Fruit fly (Drosophila melanogaster) whole organism, embryonic: ENCODE measurements around the gene PEK.
A peak's percentile ranks its signal among the peaks of the same experiment; 100 is the strongest.

ENCODE experiments used
- ATbp ChIP-seq: fragments of 200-800 bp; sonication (Bioruptor generic); optimal IDR thresholded peaks from 2 replicates; lab custom pipeline; 2017; ENCODE audit warnings: missing biosample characterization, mild to moderate bottlenecking, missing genetic modification characterization, missing genetic modification reagents
- CG10321 ChIP-seq: fragments of 200-800 bp; sonication (Bioruptor generic); IDR thresholded peaks from 2 replicates; pipeline ENCODE4 v1.3.6; 2022; ENCODE audit warnings: missing biosample characterization, missing genetic modification characterization
- CG10543 ChIP-seq: fragments of 200-800 bp; sonication (Bioruptor generic); optimal IDR thresholded peaks from 3 replicates; lab custom pipeline; 2017; ENCODE audit warnings: missing biosample characterization, mild to moderate bottlenecking, missing genetic modification characterization, moderate library complexity
- CG12236 ChIP-seq: fragments of 200-800 bp; sonication (Bioruptor generic); optimal IDR thresholded peaks from 2 replicates; lab custom pipeline; 2016; ENCODE audit warnings: missing biosample characterization, missing genetic modification characterization
- CG12299 ChIP-seq: fragments of 200-800 bp; sonication (Bioruptor generic); optimal IDR thresholded peaks from 2 replicates; lab custom pipeline; 2018; ENCODE audit warnings: missing biosample characterization, mild to moderate bottlenecking, missing genetic modification characterization
- CG12942 ChIP-seq: fragments of 200-800 bp; sonication (Bioruptor generic); optimal IDR thresholded peaks from 3 replicates; lab custom pipeline; 2016; ENCODE audit warnings: missing biosample characterization, missing genetic modification characterization
- CG13624 ChIP-seq: fragments of 200-800 bp; sonication (Bioruptor generic); optimal IDR thresholded peaks from 2 replicates; lab custom pipeline; 2016; ENCODE audit warnings: missing biosample characterization, missing genetic modification characterization
- CG14441 ChIP-seq: fragments of 200-800 bp; sonication (Bioruptor generic); IDR thresholded peaks from 2 replicates; pipeline ENCODE4 v1.3.6; 2022; ENCODE audit warnings: missing biosample characterization, missing genetic modification characterization
- CG18262 ChIP-seq: fragments of 200-800 bp; optimal IDR thresholded peaks from 3 replicates; lab custom pipeline; 2019; ENCODE audit warnings: missing biosample characterization, mild to moderate bottlenecking, missing genetic modification characterization, moderate library complexity
- CG31365 ChIP-seq: fragments of 200-800 bp; sonication (Bioruptor generic); optimal IDR thresholded peaks from 2 replicates; lab custom pipeline; 2018; ENCODE audit warnings: missing biosample characterization, mild to moderate bottlenecking, missing genetic modification characterization
- CG4617 ChIP-seq: fragments of 200-800 bp; sonication (Bioruptor generic); optimal IDR thresholded peaks from 3 replicates; lab custom pipeline; 2016; ENCODE audit warnings: missing biosample characterization, missing genetic modification characterization, borderline replicate concordance
- CG4730 ChIP-seq: fragments of 200-800 bp; sonication (Bioruptor generic); IDR thresholded peaks from 2 replicates; pipeline ENCODE4 v1.3.6; 2022; ENCODE audit warnings: missing biosample characterization, missing genetic modification characterization
- CG6683 ChIP-seq: fragments of 200-800 bp; sonication (Bioruptor generic); optimal IDR thresholded peaks from 2 replicates; lab custom pipeline; 2017; ENCODE audit warnings: missing biosample characterization, mild to moderate bottlenecking, missing genetic modification characterization, missing genetic modification reagents
- CG8924 ChIP-seq: fragments of 200-800 bp; optimal IDR thresholded peaks from 3 replicates; lab custom pipeline; 2019; ENCODE audit warnings: missing biosample characterization, mild to moderate bottlenecking, missing genetic modification characterization, moderate library complexity
- CG9817 ChIP-seq: fragments of 200-800 bp; sonication (Bioruptor generic); optimal IDR thresholded peaks from 2 replicates; lab custom pipeline; 2018; ENCODE audit warnings: missing biosample characterization, mild to moderate bottlenecking, missing genetic modification characterization, moderate library complexity
- Dip2 ChIP-seq: fragments of 200-800 bp; sonication (Bioruptor generic); IDR thresholded peaks from 2 replicates; pipeline ENCODE4 v1.3.6; 2022; ENCODE audit warnings: missing biosample characterization, missing genetic modification characterization
- E2f1 ChIP-seq: fragments of 200-800 bp; sonication (Bioruptor generic); IDR thresholded peaks from 2 replicates; pipeline ENCODE4 v1.3.6; 2022; ENCODE audit warnings: missing biosample characterization, missing genetic modification characterization
- Kr ChIP-seq: fragments of 200-800 bp; sonication (Bioruptor generic); optimal IDR thresholded peaks from 2 replicates; lab custom pipeline; 2017; ENCODE audit warnings: missing biosample characterization, mild to moderate bottlenecking, missing genetic modification characterization
- Lpt ChIP-seq: fragments of >200 bp; optimal IDR thresholded peaks from 2 replicates; lab custom pipeline; 2018; ENCODE audit warnings: missing biosample characterization, missing genetic modification characterization
- NK7.1 ChIP-seq: fragments of 200-800 bp; sonication (Bioruptor generic); optimal IDR thresholded peaks from 3 replicates; lab custom pipeline; 2016; ENCODE audit warnings: missing biosample characterization, missing genetic modification characterization
- Spps ChIP-seq: fragments of 200-800 bp; sonication (Bioruptor generic); optimal IDR thresholded peaks from 2 replicates; lab custom pipeline; 2018; ENCODE audit warnings: missing biosample characterization, mild to moderate bottlenecking, missing genetic modification characterization
- Sry-δ ChIP-seq: fragments of 200-800 bp; sonication (Bioruptor generic); optimal IDR thresholded peaks from 2 replicates; lab custom pipeline; 2016; ENCODE audit warnings: missing biosample characterization, missing genetic modification characterization
- ap ChIP-seq: fragments of 200-800 bp; sonication (Bioruptor generic); IDR thresholded peaks from 2 replicates; pipeline ENCODE4 v1.3.6; 2022; ENCODE audit warnings: missing biosample characterization, missing genetic modification characterization
- bcd ChIP-seq: fragments of 200-800 bp; sonication (Bioruptor generic); optimal IDR thresholded peaks from 2 replicates; lab custom pipeline; 2017; ENCODE audit warnings: missing biosample characterization, mild to moderate bottlenecking, missing genetic modification characterization
- br ChIP-seq: fragments of >200 bp; optimal IDR thresholded peaks from 2 replicates; lab custom pipeline; 2017
- bsh ChIP-seq, 2 experiments: fragments of 200-800 bp; sonication (Bioruptor generic); optimal IDR thresholded peaks; 2 replicates each; lab custom pipeline; 2017 to 2018; ENCODE audit warnings: mild to moderate bottlenecking in 2 of 2, missing biosample characterization in 2 of 2, missing genetic modification characterization in 2 of 2, moderate library complexity in 1 of 2
- cas ChIP-seq: fragments of 200-800 bp; sonication (Bioruptor generic); IDR thresholded peaks from 2 replicates; pipeline ENCODE4 v1.3.6; 2022; ENCODE audit warnings: missing biosample characterization, missing genetic modification characterization
- dimm ChIP-seq: fragments of 200-800 bp; sonication (Bioruptor generic); IDR thresholded peaks from 2 replicates; pipeline ENCODE4 v1.3.6; 2022; ENCODE audit warnings: missing biosample characterization, missing genetic modification characterization
- emc ChIP-seq: fragments of 200-800 bp; sonication (Bioruptor generic); optimal IDR thresholded peaks from 2 replicates; lab custom pipeline; 2016; ENCODE audit warnings: missing biosample characterization, missing genetic modification characterization
- en ChIP-seq: fragments of 200-800 bp; sonication (Bioruptor generic); optimal IDR thresholded peaks from 2 replicates; lab custom pipeline; 2016; ENCODE audit warnings: missing biosample characterization, missing genetic modification characterization
- exex ChIP-seq: fragments of 200-800 bp; sonication (Bioruptor generic); optimal IDR thresholded peaks from 4 replicates; lab custom pipeline; 2018; ENCODE audit warnings: missing biosample characterization, mild to moderate bottlenecking, missing genetic modification characterization, moderate library complexity
- eyg ChIP-seq: fragments of 200-800 bp; sonication (Bioruptor generic); optimal IDR thresholded peaks from 3 replicates; lab custom pipeline; 2016; ENCODE audit warnings: missing biosample characterization, missing genetic modification characterization
- ftz-f1 ChIP-seq: fragments of 200-800 bp; sonication (Bioruptor generic); optimal IDR thresholded peaks from 2 replicates; lab custom pipeline; 2016; ENCODE audit warnings: missing biosample characterization, missing genetic modification characterization
- gce ChIP-seq: fragments of 200-800 bp; sonication (Bioruptor generic); IDR thresholded peaks from 3 replicates; pipeline ENCODE4 v1.3.6; 2022; ENCODE audit warnings: missing biosample characterization, missing genetic modification characterization
- lab ChIP-seq: fragments of 200-800 bp; sonication (Bioruptor generic); optimal IDR thresholded peaks from 3 replicates; lab custom pipeline; 2017; ENCODE audit warnings: missing biosample characterization, missing genetic modification characterization, mild to moderate bottlenecking, moderate library complexity, missing genetic modification reagents
- pan ChIP-seq, 4 experiments: fragments of >200 bp in 3 of 4; fragments of 200-800 bp in 1 of 4; sonication (Bioruptor generic) in 1 of 4; optimal IDR thresholded peaks in 3 of 4; IDR thresholded peaks in 1 of 4; 2 replicates each; pipeline versions ENCODE4 v1.3.6 to Lab custom; 2017 to 2022; ENCODE audit warnings: missing biosample characterization in 2 of 4, missing genetic modification characterization in 2 of 4, mixed read lengths in 1 of 4
- peb ChIP-seq: fragments of 200-800 bp; sonication (Bioruptor generic); IDR thresholded peaks from 2 replicates; pipeline ENCODE4 v1.3.6; 2022; ENCODE audit warnings: missing biosample characterization, missing genetic modification characterization
- pfk ChIP-seq: fragments of 200-800 bp; sonication (Bioruptor generic); optimal IDR thresholded peaks from 2 replicates; lab custom pipeline; 2018; ENCODE audit warnings: missing biosample characterization, mild to moderate bottlenecking, missing genetic modification characterization, moderate library complexity
- psq ChIP-seq: fragments of 200-800 bp; sonication (Bioruptor generic); optimal IDR thresholded peaks from 2 replicates; lab custom pipeline; 2017; ENCODE audit warnings: missing biosample characterization, missing genetic modification characterization
- ranshi ChIP-seq: fragments of 200-800 bp; sonication (Bioruptor generic); IDR thresholded peaks from 2 replicates; pipeline ENCODE4 v1.3.6; 2022; ENCODE audit warnings: missing biosample characterization, missing genetic modification characterization
- row ChIP-seq: fragments of 200-800 bp; sonication (Bioruptor generic); IDR thresholded peaks from 3 replicates; pipeline ENCODE4 v1.3.6; 2022; ENCODE audit warnings: missing biosample characterization, missing genetic modification characterization
- run ChIP-seq: fragments of 200-800 bp; sonication (Bioruptor generic); optimal IDR thresholded peaks from 3 replicates; lab custom pipeline; 2018; ENCODE audit warnings: missing biosample characterization, mild to moderate bottlenecking, missing genetic modification characterization
- salm ChIP-seq: fragments of 200-800 bp; sonication (Bioruptor generic); optimal IDR thresholded peaks from 2 replicates; lab custom pipeline; 2018; ENCODE audit warnings: missing biosample characterization, mild to moderate bottlenecking, missing genetic modification characterization
- stc ChIP-seq: fragments of 200-800 bp; sonication (Bioruptor generic); IDR thresholded peaks from 2 replicates; pipeline ENCODE4 v1.3.6; 2022; ENCODE audit warnings: missing biosample characterization, missing genetic modification characterization
- tio ChIP-seq: fragments of 200-800 bp; sonication (Bioruptor generic); optimal IDR thresholded peaks from 2 replicates; lab custom pipeline; 2017; ENCODE audit warnings: missing biosample characterization, missing genetic modification characterization, inconsistent platforms
- tll ChIP-seq, 2 experiments: fragments of 200-800 bp in 1 of 2; fragments of >200 bp in 1 of 2; sonication (Bioruptor generic) in 1 of 2; optimal IDR thresholded peaks; 2 replicates each; lab custom pipeline; 2017 to 2019; ENCODE audit warnings: missing biosample characterization in 2 of 2, missing genetic modification characterization in 2 of 2, mild to moderate bottlenecking in 1 of 2, moderate library complexity in 1 of 2
- ttk ChIP-seq: fragments of 200-800 bp; sonication (Bioruptor generic); IDR thresholded peaks from 2 replicates; pipeline ENCODE4 v2.1.2; 2022; ENCODE audit warnings: missing biosample characterization, missing genetic modification characterization
- vfl ChIP-seq: fragments of 200-800 bp; sonication (Bioruptor generic); optimal IDR thresholded peaks from 2 replicates; lab custom pipeline; 2016; ENCODE audit warnings: missing biosample characterization, missing genetic modification characterization
- yki ChIP-seq: fragments of >200 bp; optimal IDR thresholded peaks from 3 replicates; lab custom pipeline; 2018
- zen ChIP-seq: fragments of 200-800 bp; sonication (Bioruptor generic); optimal IDR thresholded peaks from 3 replicates; lab custom pipeline; 2018; ENCODE audit warnings: missing biosample characterization, mild to moderate bottlenecking, missing genetic modification characterization, moderate library complexity
- zf30C ChIP-seq: fragments of 200-800 bp; sonication (Bioruptor generic); optimal IDR thresholded peaks from 3 replicates; lab custom pipeline; 2018; ENCODE audit warnings: missing biosample characterization, mild to moderate bottlenecking, missing genetic modification characterization
- zfh2 ChIP-seq: fragments of 200-800 bp; sonication (Bioruptor generic); optimal IDR thresholded peaks from 2 replicates; lab custom pipeline; 2016; ENCODE audit warnings: missing biosample characterization, missing genetic modification characterization

The PEK gene

DNA sequence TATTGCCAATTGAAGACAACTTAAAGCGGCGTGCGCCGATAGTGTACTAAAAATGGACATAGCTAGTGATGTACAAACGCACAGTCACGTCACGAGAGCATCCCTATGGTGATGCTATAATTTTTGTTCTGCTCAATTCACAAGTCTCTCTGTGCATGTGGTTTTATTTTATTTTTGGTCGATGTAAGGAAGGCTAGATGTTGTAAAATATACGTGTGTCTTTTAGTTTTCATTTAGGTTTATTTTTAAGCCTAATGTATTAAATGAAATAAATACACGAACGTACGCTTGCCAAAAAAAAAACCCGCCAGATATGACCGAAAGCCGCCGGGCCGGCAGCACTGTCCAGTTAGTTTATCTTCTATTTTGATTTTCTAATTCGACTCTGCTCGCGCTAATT, 10.0 kb upstream of the PEK start, which contains the start of the genes CG45100, HDAC3 and Hcs (continued):
- no peak for TF ChIP-seq pfk (GFP tag; lab: Kevin White, UChicago)
- no peak for TF ChIP-seq Spps (tag; lab: Kevin White, UChicago)
- TF ChIP-seq ap (GFP tag; lab: Robert Waterston, UW), result no peak
- TF ChIP-seq peb (GFP tag; lab: Robert Waterston, UW), result no peak
- peak; percentile 97 for TF ChIP-seq row
- no peak for TF ChIP-seq CG6683 (GFP tag; lab: Kevin White, UChicago)
- TF ChIP-seq zen (tag; lab: Kevin White, UChicago), result peak; percentile 73
- TF ChIP-seq CG14441 (GFP tag; lab: Robert Waterston, UW), result peak; percentile 27; the same call in 1 of the 2 replicates
- TF ChIP-seq CG10543, result no peak
- TF ChIP-seq yki (lab: Kevin White, UChicago), result no peak
- TF ChIP-seq CG8924, result no peak
- TF ChIP-seq CG9817 (tag; lab: Kevin White, UChicago), result peak; percentile 61
- peak; percentile 61 for TF ChIP-seq vfl
- TF ChIP-seq CG12299, result no peak
- peak; percentile 28 for TF ChIP-seq emc (GFP tag; lab: Kevin White, UChicago)
- no peak for TF ChIP-seq CG31365
- TF ChIP-seq zf30C (GFP tag; lab: Kevin White, UChicago), result no peak
- TF ChIP-seq CG4730 (GFP tag; lab: Robert Waterston, UW), result no peak
- peak; percentile 95 for TF ChIP-seq Sry-δ (GFP tag; lab: Kevin White, UChicago)
- no peak for TF ChIP-seq ftz-f1 (GFP tag; lab: Kevin White, UChicago)
- no peak for TF ChIP-seq ttk (GFP tag; lab: Robert Waterston, UW)
- no peak for TF ChIP-seq tio
- no peak for TF ChIP-seq ranshi (GFP tag; lab: Robert Waterston, UW)
- TF ChIP-seq Lpt, result no peak
- peak; percentile 64 for TF ChIP-seq CG4617 (GFP tag; lab: Kevin White, UChicago)
- TF ChIP-seq br (lab: Kevin White, UChicago), result no peak
- no peak for TF ChIP-seq lab (GFP tag; lab: Kevin White, UChicago)
- TF ChIP-seq CG10321, result no peak
- TF ChIP-seq tll (GFP tag; optimal IDR thresholded peaks at IDR 0.05; lab: Kevin White, UChicago), result peak in 1 of 2 experiments; percentile 76
- peak; percentile 34 for TF ChIP-seq CG12942 (GFP tag; lab: Kevin White, UChicago)
- TF ChIP-seq bsh (GFP tag; optimal IDR thresholded peaks at IDR 0.05; lab: Kevin White, UChicago), result no peak
- TF ChIP-seq stc (GFP tag; lab: Robert Waterston, UW), result no peak
- no peak for TF ChIP-seq run (tag; lab: Kevin White, UChicago)
- no peak for TF ChIP-seq Dip2
- TF ChIP-seq pan (optimal IDR thresholded peaks at IDR 0.05; lab: Kevin White, UChicago), result no peak
- TF ChIP-seq pan (GFP tag; optimal IDR thresholded peaks at IDR 0.05 in 1 of 2, IDR thresholded peaks at IDR 0.05 in 1 of 2), result no peak
- TF ChIP-seq cas (GFP tag; lab: Robert Waterston, UW), result no peak
- TF ChIP-seq en, result no peak
- TF ChIP-seq zfh2 (GFP tag; lab: Kevin White, UChicago), result peak; percentile 72
- no peak for TF ChIP-seq CG18262 (tag; lab: Kevin White, UChicago)
- TF ChIP-seq psq (GFP tag; lab: Kevin White, UChicago), result no peak
- no peak for TF ChIP-seq bcd (GFP tag; lab: Kevin White, UChicago)
- no peak for TF ChIP-seq gce (GFP tag; lab: Robert Waterston, UW)
- TF ChIP-seq CG12236 (GFP tag; lab: Kevin White, UChicago), result no peak
- TF ChIP-seq salm (tag; lab: Kevin White, UChicago), result no peak
- no peak for TF ChIP-seq exex (tag; lab: Kevin White, UChicago)
- TF ChIP-seq Kr (GFP tag; lab: Kevin White, UChicago), result no peak
- TF ChIP-seq CG13624 (GFP tag; lab: Kevin White, UChicago), result peak; percentile 72
- peak; percentile 28 for TF ChIP-seq eyg (GFP tag; lab: Kevin White, UChicago)
- peak; percentile 48; the same call in 1 of the 2 replicates for TF ChIP-seq E2f1 (GFP tag; lab: Robert Waterston, UW)
- no peak for TF ChIP-seq dimm (GFP tag; lab: Robert Waterston, UW)
- TF ChIP-seq NK7.1 (GFP tag; lab: Kevin White, UChicago), result peak; percentile 7
- no peak for TF ChIP-seq ATbp (GFP tag; lab: Kevin White, UChicago)
